Worm (Caenorhabditis elegans) whole organism, L4 larva: ENCODE results near the gene ddl-1.

Source experiments
- D1046.2 ChIP-seq: fragments of 200-800 bp; sonication (Bioruptor generic); IDR thresholded peaks from 2 replicates; pipeline ENCODE4 v1.3.6; 2022; ENCODE audit warnings: missing genetic modification characterization, missing compliant biosample characterization
- R02D3.7 ChIP-seq: fragments of 150-350 bp; sonication (generic microtip); optimal IDR thresholded peaks from 3 replicates; lab custom pipeline; 2014; ENCODE audit warnings: missing biosample characterization, missing genetic modification characterization
- T20F7.1 ChIP-seq: fragments of 200-800 bp; sonication (Bioruptor generic); optimal IDR thresholded peaks from 2 replicates; lab custom pipeline; 2018; ENCODE audit warnings: mild to moderate bottlenecking, missing genetic modification characterization, missing compliant biosample characterization
- Y48G9A.11 ChIP-seq: fragments of 200-800 bp; sonication (Bioruptor generic); IDR thresholded peaks from 2 replicates; pipeline ENCODE4 v1.3.6; 2022; ENCODE audit warnings: missing genetic modification reagents, missing genetic modification characterization, missing compliant biosample characterization
- ZK546.5 ChIP-seq, 2 experiments: sonication (generic microtip); optimal IDR thresholded peaks; 2 replicates each; lab custom pipeline; 2017; ENCODE audit warnings: missing biosample characterization in 2 of 2, missing genetic modification characterization in 2 of 2
- aha-1 ChIP-seq: fragments of 150-350 bp; peaks from one replicate; lab custom pipeline; 2014; ENCODE audit warnings: missing biosample characterization, missing genetic modification characterization
- ama-1 ChIP-seq: fragments of 150-350 bp; optimal IDR thresholded peaks from 2 replicates; lab custom pipeline; 2014; ENCODE audit warnings: inconsistent platforms, mixed read lengths
- ceh-62 ChIP-seq: sonication (generic microtip); optimal IDR thresholded peaks from 2 replicates; lab custom pipeline; 2017; ENCODE audit warnings: missing biosample characterization, missing genetic modification characterization
- ces-1 ChIP-seq: fragments of 150-350 bp; sonication (generic microtip); optimal IDR thresholded peaks from 4 replicates; lab custom pipeline; 2014; ENCODE audit warnings: missing biosample characterization, missing genetic modification reagents, missing genetic modification characterization
- cey-2 ChIP-seq: sonication (generic microtip); optimal IDR thresholded peaks from 3 replicates; lab custom pipeline; 2017; ENCODE audit warnings: missing genetic modification characterization, mild to moderate bottlenecking, missing compliant biosample characterization, antibody characterized with exemption, borderline replicate concordance; ENCODE audit not compliant: insufficient read depth
- daf-12 ChIP-seq: fragments of 150-350 bp; optimal IDR thresholded peaks from 2 replicates; lab custom pipeline; 2014; ENCODE audit warnings: missing biosample characterization, missing genetic modification reagents, missing genetic modification characterization
- dmd-6 ChIP-seq: fragments of 200-800 bp; sonication (Bioruptor generic); IDR thresholded peaks from 2 replicates; pipeline ENCODE4 v1.3.6; 2022; ENCODE audit warnings: missing genetic modification reagents, missing genetic modification characterization, missing compliant biosample characterization
- dmd-8 ChIP-seq: fragments of 200-800 bp; sonication (Bioruptor generic); IDR thresholded peaks from 2 replicates; pipeline ENCODE4 v1.3.6; 2022; ENCODE audit warnings: missing genetic modification characterization, missing compliant biosample characterization
- duxl-1 ChIP-seq: sonication (generic microtip); optimal IDR thresholded peaks from 2 replicates; lab custom pipeline; 2016; ENCODE audit warnings: mild to moderate bottlenecking, missing genetic modification characterization, moderate library complexity, missing compliant biosample characterization; ENCODE audit not compliant: poor library complexity
- dve-1 ChIP-seq: sonication (generic microtip); optimal IDR thresholded peaks from 2 replicates; lab custom pipeline; 2017; ENCODE audit warnings: antibody characterized with exemption, mild to moderate bottlenecking, missing genetic modification characterization, missing compliant biosample characterization; ENCODE audit not compliant: insufficient read depth
- egl-27 ChIP-seq: sonication (generic microtip); optimal IDR thresholded peaks from 3 replicates; lab custom pipeline; 2017; ENCODE audit warnings: missing biosample characterization, missing genetic modification reagents, missing genetic modification characterization
- hlh-30 ChIP-seq: sonication (generic microtip); optimal IDR thresholded peaks from 2 replicates; lab custom pipeline; 2017; ENCODE audit warnings: antibody characterized with exemption, mild to moderate bottlenecking, missing genetic modification characterization, missing compliant biosample characterization; ENCODE audit not compliant: insufficient read depth
- hmg-1.1 ChIP-seq: fragments of 200-800 bp; sonication (Bioruptor generic); IDR thresholded peaks from 2 replicates; pipeline ENCODE4 v1.3.6; 2022; ENCODE audit warnings: missing genetic modification reagents, missing genetic modification characterization, missing compliant biosample characterization
- lsy-2 ChIP-seq, 2 experiments: fragments of 150-350 bp in 1 of 2; sonication (generic microtip) in 1 of 2; optimal IDR thresholded peaks; 2 replicates each; lab custom pipeline; 2014 to 2017; ENCODE audit warnings: missing biosample characterization in 2 of 2, missing genetic modification characterization in 2 of 2
- madf-5 ChIP-seq, 2 experiments: fragments of 200-800 bp; sonication (Bioruptor generic); IDR thresholded peaks; 2 replicates each; pipeline ENCODE4 v1.3.6; 2022; ENCODE audit warnings: missing compliant biosample characterization in 2 of 2, missing genetic modification characterization in 2 of 2
- madf-9 ChIP-seq: fragments of 200-800 bp; sonication (Bioruptor generic); conservative IDR thresholded peaks from 2 replicates; pipeline ENCODE4 v1.3.6; 2022; ENCODE audit warnings: missing genetic modification reagents, missing genetic modification characterization, missing compliant biosample characterization
- mes-2 ChIP-seq: sonication (generic microtip); optimal IDR thresholded peaks from 2 replicates; lab custom pipeline; 2016; ENCODE audit warnings: missing genotype, mild to moderate bottlenecking, missing genetic modification characterization, missing compliant biosample characterization; ENCODE audit not compliant: poor library complexity, severe bottlenecking
- nhr-11 ChIP-seq: fragments of 150-350 bp; optimal IDR thresholded peaks from 2 replicates; lab custom pipeline; 2014; ENCODE audit warnings: missing biosample characterization, missing genetic modification characterization
- nhr-77 ChIP-seq: fragments of 150-350 bp; optimal IDR thresholded peaks from 2 replicates; lab custom pipeline; 2014; ENCODE audit warnings: missing biosample characterization, missing genetic modification characterization
- set-16 ChIP-seq: fragments of 200-800 bp; sonication (Bioruptor generic); IDR thresholded peaks from 2 replicates; pipeline ENCODE4 v1.3.6; 2022; ENCODE audit warnings: missing genetic modification reagents, missing genetic modification characterization, missing compliant biosample characterization
- snpc-4 ChIP-seq: fragments of 150-350 bp; optimal IDR thresholded peaks from 2 replicates; lab custom pipeline; 2014; ENCODE audit warnings: missing biosample characterization, missing genetic modification characterization
- spr-1 ChIP-seq: sonication (generic microtip); optimal IDR thresholded peaks from 2 replicates; lab custom pipeline; 2016; ENCODE audit warnings: mild to moderate bottlenecking, missing genetic modification characterization, missing compliant biosample characterization
- spr-3 ChIP-seq: fragments of 200-800 bp; sonication (Bioruptor generic); optimal IDR thresholded peaks from 2 replicates; lab custom pipeline; 2018; ENCODE audit warnings: mild to moderate bottlenecking, missing genetic modification characterization, missing compliant biosample characterization
- tra-1 ChIP-seq: fragments of 200-800 bp; sonication (Bioruptor generic); IDR thresholded peaks from 2 replicates; pipeline ENCODE4 v1.3.6; 2022; ENCODE audit warnings: missing genetic modification reagents, missing genetic modification characterization, missing compliant biosample characterization
- unc-130 ChIP-seq: sonication (generic microtip); optimal IDR thresholded peaks from 2 replicates; lab custom pipeline; 2016; ENCODE audit warnings: missing genetic modification reagents, missing genetic modification characterization, missing compliant biosample characterization
- unc-62 ChIP-seq, 3 experiments: fragments of 150-350 bp in 1 of 3; sonication (generic microtip); optimal IDR thresholded peaks in 2 of 3; peaks in 1 of 3; 1 replicate in 1 of 3; 2 replicates in 2 of 3; lab custom pipeline; 2014 to 2017; ENCODE audit warnings: missing biosample characterization in 3 of 3, missing genetic modification characterization in 3 of 3, missing genetic modification reagents in 3 of 3, missing genotype in 1 of 3
- zag-1 ChIP-seq: fragments of 150-350 bp; optimal IDR thresholded peaks from 2 replicates; lab custom pipeline; 2014; ENCODE audit warnings: missing biosample characterization, missing genetic modification characterization
- zfp-3 ChIP-seq: fragments of 200-800 bp; sonication (Bioruptor generic); conservative IDR thresholded peaks from 2 replicates; pipeline ENCODE4 v1.3.6; 2022; ENCODE audit warnings: missing genetic modification reagents, missing genetic modification characterization, missing compliant biosample characterization
- ztf-11 ChIP-seq: fragments of 150-350 bp; optimal IDR thresholded peaks from 2 replicates; lab custom pipeline; 2014; ENCODE audit warnings: missing biosample characterization, missing genetic modification characterization

ddl-1 gene

ce11 chrII:5642110-5642509 lies 6.1 kb downstream of the ddl-1 start:
- TF ChIP-seq dmd-8 (GFP tag; lab: Robert Waterston, UW) (no peak), R02D3.7 (tag; lab: Kevin White, UChicago) (no peak), aha-1 (tag; lab: Kevin White, UChicago) (peak; percentile 95), set-16 (GFP tag; lab: Robert Waterston, UW) (0 out of 2 replicates have a peak, but pooled peaks have one; percentile 16), spr-3 (GFP tag; lab: Kevin White, UChicago) (no peak), ztf-11 (tag; lab: Kevin White, UChicago) (no peak)

ce11 chrII:5640362-5641079 lies 7.7 kb downstream of the ddl-1 start:
- no peak for TF ChIP-seq duxl-1
- no peak for TF ChIP-seq egl-27
- peak; percentile 69; the same call in 1 of the 2 replicates for TF ChIP-seq set-16 (GFP tag; lab: Robert Waterston, UW)

- TF ChIP-seq lsy-2 (tag; optimal IDR thresholded peaks at IDR 0.05; lab: Kevin White, UChicago) (no peak), nhr-11 (no peak), egl-27 (no peak), ceh-62 (tag; lab: Kevin White, UChicago) (no peak), dve-1 (tag; lab: Kevin White, UChicago) (no peak), dmd-6 (GFP tag; lab: Robert Waterston, UW) (no peak), madf-9 (GFP tag; lab: Robert Waterston, UW) (no peak)
These were observed 10.1 kb downstream of the ddl-1 start, which contains the start of gene F59E12.3 for ce11 chrII:5638059-5638458. Gene F59E12.3, plus strand, starts transcription at chrII:5638359.

- TF ChIP-seq snpc-4 (tag; lab: Kevin White, UChicago) (no peak), aha-1 (tag; lab: Kevin White, UChicago) (no peak), ama-1 (lab: Kevin White, UChicago) (no peak), R02D3.7 (tag; lab: Kevin White, UChicago) (no peak), hlh-30 (tag; lab: Kevin White, UChicago) (no peak), tra-1 (no peak), mes-2 (tag; lab: Kevin White, UChicago) (no peak), zfp-3 (GFP tag; lab: Robert Waterston, UW) (no peak)
These were observed 11.3 kb downstream of the ddl-1 start, which contains the start of gene F59E12.8 for ce11 chrII:5636826-5637225. Gene F59E12.8, minus strand, starts transcription at chrII:5636926.

- peak; percentile 96 for TF ChIP-seq spr-3 (GFP tag; lab: Kevin White, UChicago)
- no peak for TF ChIP-seq madf-5 (GFP tag; IDR thresholded peaks at IDR 0.05; lab: Robert Waterston, UW)
- peak; percentile 95 for TF ChIP-seq spr-1 (tag; lab: Kevin White, UChicago)
- TF ChIP-seq ZK546.5 (tag; optimal IDR thresholded peaks at IDR 0.05; lab: Kevin White, UChicago) = no peak
- no peak for TF ChIP-seq zag-1 (tag; lab: Kevin White, UChicago)
- TF ChIP-seq D1046.2 = no peak
- no peak for TF ChIP-seq mes-2 (tag; lab: Kevin White, UChicago)
- TF ChIP-seq ces-1 (GFP tag; lab: Kevin White, UChicago) = no peak
- peak; percentile 87 for TF ChIP-seq aha-1 (tag; lab: Kevin White, UChicago)
- peak; percentile 84 for TF ChIP-seq Y48G9A.11 (GFP tag; lab: Robert Waterston, UW)
- TF ChIP-seq unc-130 (GFP tag; lab: Kevin White, UChicago) = no peak
- peak; percentile 92 for TF ChIP-seq T20F7.1
- TF ChIP-seq cey-2 (tag; lab: Kevin White, UChicago) = no peak
- no peak for TF ChIP-seq dmd-8 (GFP tag; lab: Robert Waterston, UW)
- TF ChIP-seq nhr-77 (tag; lab: Kevin White, UChicago) = peak; percentile 21
- no peak for TF ChIP-seq unc-62 (GFP tag; optimal IDR thresholded peaks at IDR 0.05 in 1 of 2; lab: Kevin White, UChicago)
- no peak for TF ChIP-seq unc-62 (tag; optimal IDR thresholded peaks at IDR 0.05; lab: Kevin White, UChicago)
- TF ChIP-seq daf-12 (tag; lab: Kevin White, UChicago) = no peak
- TF ChIP-seq hmg-1.1 = peak; percentile 43; the same call in 1 of the 2 replicates
These were observed 14.7 kb downstream of the ddl-1 start for ce11 chrII:5633453-5633852.
